Worm (Caenorhabditis elegans) whole organism, midembryonic: ENCODE measurements around the gene srz-1.
"Not testable (repeated sequence)": the region's sequence is repeated elsewhere in the genome, so short reads cannot be mapped to it uniquely, and the experiment has no call there.

Source experiments
- T22C8.4 ChIP-seq: fragments of 200-800 bp; sonication (Bioruptor generic); IDR thresholded peaks from 2 replicates; pipeline ENCODE4 v1.3.6; 2022; ENCODE audit warnings: missing genetic modification characterization, missing compliant biosample characterization
- cog-1 ChIP-seq: sonication (generic microtip); optimal IDR thresholded peaks from 2 replicates; lab custom pipeline; 2016; ENCODE audit warnings: missing genetic modification characterization, missing compliant biosample characterization
- flt-1 ChIP-seq: fragments of 200-800 bp; sonication (Bioruptor generic); IDR thresholded peaks from 2 replicates; pipeline ENCODE4 v1.3.6; 2022; ENCODE audit warnings: missing genetic modification characterization, missing compliant biosample characterization
- klf-2 ChIP-seq: fragments of 200-800 bp; sonication (Bioruptor generic); conservative IDR thresholded peaks from 2 replicates; pipeline ENCODE4 v1.3.6; 2022; ENCODE audit warnings: missing genetic modification reagents, missing genetic modification characterization, missing compliant biosample characterization
- med-1 ChIP-seq: sonication (generic microtip); optimal IDR thresholded peaks from 2 replicates; lab custom pipeline; 2017; ENCODE audit warnings: missing genetic modification characterization, mild to moderate bottlenecking, missing compliant biosample characterization, antibody characterized with exemption, missing genetic modification reagents; ENCODE audit not compliant: insufficient read depth
- ref-1 ChIP-seq: fragments of 200-800 bp; sonication (Bioruptor generic); conservative IDR thresholded peaks from 2 replicates; pipeline ENCODE4 v1.3.6; 2022; ENCODE audit warnings: missing genetic modification reagents, missing genetic modification characterization, missing compliant biosample characterization
- tab-1 ChIP-seq: fragments of 200-800 bp; sonication (Bioruptor generic); IDR thresholded peaks from 2 replicates; pipeline ENCODE4 v1.3.6; 2022; ENCODE audit warnings: missing genetic modification characterization, missing compliant biosample characterization
- ztf-23 ChIP-seq: fragments of 200-800 bp; sonication (Bioruptor generic); IDR thresholded peaks from 2 replicates; pipeline ENCODE4 v1.3.6; 2022; ENCODE audit warnings: missing genetic modification reagents, missing genetic modification characterization, missing compliant biosample characterization
- ztf-29 ChIP-seq: fragments of 200-800 bp; sonication (Bioruptor generic); IDR thresholded peaks from 2 replicates; pipeline ENCODE4 v1.3.6; 2022; ENCODE audit warnings: missing genetic modification reagents, missing genetic modification characterization, missing compliant biosample characterization

Gene srz-1

DNA sequence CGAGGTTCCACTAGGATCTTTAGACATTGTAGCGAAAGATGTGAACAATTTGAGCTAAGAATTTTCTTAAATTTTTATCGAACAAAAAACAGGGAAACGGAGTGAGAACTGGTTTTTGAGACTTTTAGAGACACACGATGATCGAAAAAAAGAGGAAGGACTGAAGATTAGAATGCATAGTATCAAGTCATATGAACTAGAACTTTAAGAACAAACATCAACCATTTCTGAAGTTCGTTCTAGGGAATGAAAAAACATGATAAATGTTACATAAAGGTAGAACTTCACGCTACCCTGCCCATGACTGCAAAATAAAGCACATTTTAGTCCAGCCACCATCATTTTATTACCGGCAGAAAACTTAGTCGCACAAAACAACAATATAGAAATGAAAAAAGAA, 29.3 kb upstream of the srz-1 start, which contains the start of gene W06G6.9:
W06G6.9 (minus strand) TSS at position 101 of the 400 bp plus-strand sequence.
- TF ChIP-seq T22C8.4 (GFP tag; lab: Robert Waterston, UW) (no peak), klf-2 (GFP tag; lab: Robert Waterston, UW) (no peak), ztf-29 (GFP tag; lab: Robert Waterston, UW) (no peak)

DNA sequence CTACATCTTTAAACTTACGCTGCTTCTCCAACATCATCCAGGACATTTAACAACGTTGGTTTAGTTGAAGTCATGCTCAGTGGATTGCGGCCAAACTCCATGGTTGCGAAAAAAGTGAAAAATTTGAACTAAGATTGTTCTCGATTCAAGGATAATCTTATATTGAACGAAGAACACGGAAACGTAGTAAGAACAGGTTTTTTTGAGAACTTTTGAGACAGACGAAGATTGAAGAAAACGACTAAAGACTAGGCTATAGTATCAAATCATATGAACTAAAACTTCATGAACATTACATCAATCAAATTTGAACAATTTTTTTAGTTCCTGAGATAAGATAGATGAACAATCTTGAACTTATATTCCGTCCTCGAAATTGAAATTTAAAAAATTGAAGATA, 28.6 kb upstream of the srz-1 start, which contains the start of gene W06G6.10:
W06G6.10 (minus strand) TSS at position 101 of the 400 bp plus-strand sequence.
- TF ChIP-seq tab-1 (GFP tag; lab: Robert Waterston, UW) (no peak), ref-1 (GFP tag; lab: Robert Waterston, UW) (no peak), ztf-29 (GFP tag; lab: Robert Waterston, UW) (no peak), ztf-23 (GFP tag; lab: Robert Waterston, UW) (no peak), klf-2 (GFP tag; lab: Robert Waterston, UW) (no peak), flt-1 (GFP tag; lab: Robert Waterston, UW) (no peak), med-1 (GFP tag; lab: Kevin White, UChicago) (no peak), T22C8.4 (GFP tag; lab: Robert Waterston, UW) (no peak), cog-1 (tag; lab: Kevin White, UChicago) (no peak)

- TF ChIP-seq ztf-23 (GFP tag; lab: Robert Waterston, UW) (no peak), T22C8.4 (GFP tag; lab: Robert Waterston, UW) (no peak), ztf-29 (GFP tag; lab: Robert Waterston, UW) (no peak), flt-1 (GFP tag; lab: Robert Waterston, UW) (no peak), cog-1 (tag; lab: Kevin White, UChicago) (no peak), klf-2 (GFP tag; lab: Robert Waterston, UW) (no peak), ref-1 (GFP tag; lab: Robert Waterston, UW) (no peak), med-1 (GFP tag; lab: Kevin White, UChicago) (no peak), tab-1 (GFP tag; lab: Robert Waterston, UW) (no peak)
Observed at ce11 chrV:16648317-16649018, 27.2 kb upstream of the srz-1 start, which contains the start of gene W06G6.20. Gene W06G6.20 (minus strand): TSS chrV:16648367.

DNA sequence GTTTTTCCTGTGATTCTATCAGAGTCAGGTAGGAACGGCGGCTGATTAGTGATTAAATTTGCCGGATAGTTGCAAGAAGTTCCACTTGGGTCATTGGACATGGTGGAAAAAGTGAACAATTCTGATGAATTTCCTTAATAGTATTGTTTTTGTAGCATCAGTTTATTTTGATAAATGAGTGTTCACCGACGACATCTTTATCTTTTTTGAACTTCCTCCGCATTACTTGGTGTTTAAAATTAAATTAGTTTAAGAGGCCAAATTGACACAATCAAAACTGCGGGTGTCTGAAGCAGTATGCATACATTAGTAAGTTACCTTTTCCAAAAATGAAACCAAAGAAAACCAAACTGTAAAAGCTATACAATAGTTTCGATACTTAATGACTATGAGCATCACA, 26.5 kb upstream of the srz-1 start, which contains the start of gene W06G6.11:
W06G6.11 (minus strand) TSS at position 101 of the 400 bp plus-strand sequence.
- TF ChIP-seq klf-2, ztf-29, T22C8.4 (GFP tag; lab: Robert Waterston, UW): not testable (repeated sequence)

- not testable (repeated sequence) for TF ChIP-seq ztf-29, tab-1, klf-2 (GFP tag; lab: Robert Waterston, UW)
Observed at ce11 chrV:16654242-16654641, 21.4 kb upstream of the srz-1 start, which contains the start of gene W06G6.15. Gene W06G6.15 (plus strand): TSS chrV:16654542.

ce11 chrV:16660816-16661215, 14.8 kb upstream of the srz-1 start, which contains the start of gene Y70C5B.2:
Gene Y70C5B.2 (minus strand): TSS chrV:16660916.
- not testable (repeated sequence) for TF ChIP-seq ztf-23, tab-1, klf-2 (GFP tag; lab: Robert Waterston, UW)

ce11 chrV:16666647-16667046, 9.0 kb upstream of the srz-1 start, which contains the start of gene F14F8.14:
Gene F14F8.14 (minus strand): TSS chrV:16666747.
- no peak for TF ChIP-seq T22C8.4 (GFP tag; lab: Robert Waterston, UW)
- TF ChIP-seq flt-1 (GFP tag; lab: Robert Waterston, UW) = no peak
- TF ChIP-seq cog-1 (tag; lab: Kevin White, UChicago) = no peak
- TF ChIP-seq med-1 (GFP tag; lab: Kevin White, UChicago) = no peak
- no peak for TF ChIP-seq ztf-29 (GFP tag; lab: Robert Waterston, UW)

DNA sequence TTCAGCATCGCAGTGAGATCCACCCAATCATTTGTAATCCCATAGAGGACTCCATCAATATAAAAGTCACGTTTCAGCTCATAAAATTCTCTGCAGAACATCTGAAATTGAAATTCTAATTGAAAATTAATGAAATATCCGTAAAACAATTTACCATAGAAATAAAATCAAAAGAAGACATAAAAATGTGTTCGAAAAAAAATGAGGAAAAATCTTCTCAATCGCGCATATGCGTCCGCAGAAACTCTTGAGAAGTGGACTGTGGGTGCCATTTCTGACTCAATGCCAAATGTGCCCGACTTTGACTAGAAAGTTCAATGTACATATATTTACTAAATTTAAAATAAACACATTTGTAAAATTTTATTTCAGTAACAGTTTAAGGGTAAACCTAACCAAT, 7.2 kb upstream of the srz-1 start, which contains the start of gene F14F8.9:
F14F8.9 (minus strand) TSS at position 101 of the 400 bp plus-strand sequence.
- TF ChIP-seq klf-2 (GFP tag; lab: Robert Waterston, UW) (no peak), cog-1 (tag; lab: Kevin White, UChicago) (no peak), ref-1 (GFP tag; lab: Robert Waterston, UW) (no peak), ztf-29 (GFP tag; lab: Robert Waterston, UW) (no peak), ztf-23 (GFP tag; lab: Robert Waterston, UW) (no peak), tab-1 (GFP tag; lab: Robert Waterston, UW) (no peak), med-1 (GFP tag; lab: Kevin White, UChicago) (no peak), T22C8.4 (GFP tag; lab: Robert Waterston, UW) (no peak), flt-1 (GFP tag; lab: Robert Waterston, UW) (no peak)

DNA sequence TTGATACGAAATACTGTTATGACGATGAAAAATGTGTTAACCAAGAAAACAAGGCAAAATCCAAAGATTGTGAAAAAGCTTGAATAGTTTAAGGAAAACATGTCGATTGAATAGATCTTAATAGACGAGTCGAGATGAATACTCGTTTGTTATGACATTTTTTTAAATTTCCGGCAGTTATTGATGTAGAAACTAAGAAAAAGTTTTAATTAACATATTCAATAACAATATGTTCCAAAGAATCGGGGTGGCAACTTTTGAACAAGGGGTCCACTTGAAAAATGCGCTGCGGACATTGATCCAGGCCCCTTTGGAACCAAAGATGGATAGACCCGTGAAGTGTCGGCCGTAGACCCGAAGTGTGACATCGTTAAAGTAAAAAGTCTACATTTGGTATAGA, 4.5 kb upstream of the srz-1 start, which contains the start of gene str-61:
str-61 (minus strand) TSS at position 101 of the 400 bp plus-strand sequence.
- no peak for TF ChIP-seq T22C8.4 (GFP tag; lab: Robert Waterston, UW)
- TF ChIP-seq ztf-23 (GFP tag; lab: Robert Waterston, UW) = no peak

ce11 chrV:16672198-16672597, 3.5 kb upstream of the srz-1 start, which contains the start of gene F14F8.8:
Gene F14F8.8 (minus strand): TSS chrV:16672298.
- TF ChIP-seq ztf-23 (GFP tag; lab: Robert Waterston, UW) = no peak
- no peak for TF ChIP-seq med-1 (GFP tag; lab: Kevin White, UChicago)
- TF ChIP-seq tab-1 (GFP tag; lab: Robert Waterston, UW) = no peak
- TF ChIP-seq flt-1 (GFP tag; lab: Robert Waterston, UW) = no peak
- no peak for TF ChIP-seq T22C8.4 (GFP tag; lab: Robert Waterston, UW)
- no peak for TF ChIP-seq klf-2 (GFP tag; lab: Robert Waterston, UW)
- no peak for TF ChIP-seq ref-1 (GFP tag; lab: Robert Waterston, UW)
- no peak for TF ChIP-seq ztf-29 (GFP tag; lab: Robert Waterston, UW)
- no peak for TF ChIP-seq cog-1 (tag; lab: Kevin White, UChicago)
